Worm (Caenorhabditis elegans) whole organism, L4 larva: ENCODE data around the gene H06I04.3.
A peak's percentile ranks its signal among the peaks of the same experiment; 100 is the strongest.

Source experiments
- D1046.2 ChIP-seq: fragments of 200-800 bp; sonication (Bioruptor generic); IDR thresholded peaks from 2 replicates; pipeline ENCODE4 v1.3.6; 2022; ENCODE audit warnings: missing genetic modification characterization, missing compliant biosample characterization
- F44E2.7 ChIP-seq: fragments of 200-800 bp; sonication (Bioruptor generic); IDR thresholded peaks from 2 replicates; pipeline ENCODE4 v2.1.2; 2022; ENCODE audit warnings: missing genetic modification characterization, missing compliant biosample characterization
- T20F7.1 ChIP-seq: fragments of 200-800 bp; sonication (Bioruptor generic); optimal IDR thresholded peaks from 2 replicates; lab custom pipeline; 2018; ENCODE audit warnings: mild to moderate bottlenecking, missing genetic modification characterization, missing compliant biosample characterization
- Y48G9A.11 ChIP-seq: fragments of 200-800 bp; sonication (Bioruptor generic); IDR thresholded peaks from 2 replicates; pipeline ENCODE4 v1.3.6; 2022; ENCODE audit warnings: missing genetic modification reagents, missing genetic modification characterization, missing compliant biosample characterization
- Y5F2A.4 ChIP-seq: fragments of 200-800 bp; sonication (Bioruptor generic); optimal IDR thresholded peaks from 2 replicates; lab custom pipeline; 2018; ENCODE audit warnings: mild to moderate bottlenecking, missing genetic modification characterization, missing compliant biosample characterization
- Y75B8A.6 ChIP-seq: fragments of 200-800 bp; sonication (Bioruptor generic); IDR thresholded peaks from 2 replicates; pipeline ENCODE4 v1.3.6; 2022; ENCODE audit warnings: missing genetic modification reagents, missing genetic modification characterization, missing compliant biosample characterization
- ZK337.2 ChIP-seq: fragments of 200-800 bp; sonication (Bioruptor generic); IDR thresholded peaks from 2 replicates; pipeline ENCODE4 v1.3.6; 2022; ENCODE audit warnings: missing genetic modification reagents, missing genetic modification characterization, missing compliant biosample characterization
- aly-2 ChIP-seq: sonication (generic microtip); optimal IDR thresholded peaks from 2 replicates; lab custom pipeline; 2018; ENCODE audit warnings: missing biosample characterization, missing genetic modification characterization
- ceh-20 ChIP-seq: fragments of 200-800 bp; sonication (Bioruptor generic); IDR thresholded peaks from 2 replicates; pipeline ENCODE4 v1.3.6; 2022; ENCODE audit warnings: missing genetic modification reagents, missing genetic modification characterization, missing compliant biosample characterization
- ceh-28 ChIP-seq: fragments of 150-350 bp; optimal IDR thresholded peaks from 2 replicates; lab custom pipeline; 2014; ENCODE audit warnings: missing biosample characterization, missing genetic modification reagents, missing genetic modification characterization
- ces-1 ChIP-seq: fragments of 150-350 bp; sonication (generic microtip); optimal IDR thresholded peaks from 4 replicates; lab custom pipeline; 2014; ENCODE audit warnings: missing biosample characterization, missing genetic modification reagents, missing genetic modification characterization
- ctbp-1 ChIP-seq: fragments of 200-800 bp; sonication (Bioruptor generic); IDR thresholded peaks from 2 replicates; pipeline ENCODE4 v1.3.6; 2022; ENCODE audit warnings: missing genetic modification reagents, missing genetic modification characterization, missing compliant biosample characterization
- daf-16 ChIP-seq, 3 experiments: sonication (generic microtip); optimal IDR thresholded peaks; 2 replicates each; lab custom pipeline; 2016 to 2017; ENCODE audit warnings: missing genetic modification characterization in 3 of 3, missing genetic modification reagents in 3 of 3, mild to moderate bottlenecking in 2 of 3, missing compliant biosample characterization in 2 of 3, missing biosample characterization in 1 of 3, moderate library complexity in 1 of 3
- daf-8 ChIP-seq: fragments of 200-800 bp; sonication (Bioruptor generic); IDR thresholded peaks from 2 replicates; pipeline ENCODE4 v1.3.6; 2022; ENCODE audit warnings: missing genetic modification characterization, missing compliant biosample characterization
- dmd-8 ChIP-seq: fragments of 200-800 bp; sonication (Bioruptor generic); IDR thresholded peaks from 2 replicates; pipeline ENCODE4 v1.3.6; 2022; ENCODE audit warnings: missing genetic modification characterization, missing compliant biosample characterization
- dve-1 ChIP-seq: sonication (generic microtip); optimal IDR thresholded peaks from 2 replicates; lab custom pipeline; 2017; ENCODE audit warnings: antibody characterized with exemption, mild to moderate bottlenecking, missing genetic modification characterization, missing compliant biosample characterization; ENCODE audit not compliant: insufficient read depth
- egl-43 ChIP-seq: fragments of 200-800 bp; sonication (Bioruptor generic); IDR thresholded peaks from 2 replicates; pipeline ENCODE4 v1.3.6; 2022; ENCODE audit warnings: missing genetic modification reagents, missing genetic modification characterization, missing compliant biosample characterization
- fkh-10 ChIP-seq: fragments of 150-350 bp; optimal IDR thresholded peaks from 2 replicates; lab custom pipeline; 2014; ENCODE audit warnings: missing biosample characterization, missing genetic modification reagents, missing genetic modification characterization
- fos-1 ChIP-seq: fragments of 150-350 bp; optimal IDR thresholded peaks from 2 replicates; lab custom pipeline; 2014; ENCODE audit warnings: missing biosample characterization, missing genetic modification characterization
- hif-1 ChIP-seq, 2 experiments: sonication (generic microtip); optimal IDR thresholded peaks; 2 replicates each; lab custom pipeline; 2016 to 2017; ENCODE audit warnings: missing compliant biosample characterization in 2 of 2, missing genetic modification characterization in 2 of 2, missing genetic modification reagents in 2 of 2, missing genotype in 2 of 2, mild to moderate bottlenecking in 1 of 2
- hlh-11 ChIP-seq: fragments of 200-800 bp; sonication (Bioruptor generic); optimal IDR thresholded peaks from 2 replicates; lab custom pipeline; 2018; ENCODE audit warnings: mild to moderate bottlenecking, missing genetic modification characterization, missing compliant biosample characterization
- jun-1 ChIP-seq: fragments of 150-350 bp; optimal IDR thresholded peaks from 2 replicates; lab custom pipeline; 2014; ENCODE audit warnings: missing biosample characterization, missing genetic modification reagents, missing genetic modification characterization
- lin-15B ChIP-seq: fragments of 150-350 bp; sonication (generic microtip); optimal IDR thresholded peaks from 3 replicates; lab custom pipeline; 2014; ENCODE audit warnings: missing biosample characterization, missing genetic modification characterization
- lin-38 ChIP-seq: fragments of 200-800 bp; sonication (Bioruptor generic); IDR thresholded peaks from 2 replicates; pipeline ENCODE4 v1.3.6; 2022; ENCODE audit warnings: missing genetic modification reagents, missing genetic modification characterization, missing compliant biosample characterization
- lsy-2 ChIP-seq, 2 experiments: fragments of 150-350 bp in 1 of 2; sonication (generic microtip) in 1 of 2; optimal IDR thresholded peaks; 2 replicates each; lab custom pipeline; 2014 to 2017; ENCODE audit warnings: missing biosample characterization in 2 of 2, missing genetic modification characterization in 2 of 2
- mdt-29 ChIP-seq: fragments of 200-800 bp; sonication (Bioruptor generic); IDR thresholded peaks from 2 replicates; pipeline ENCODE4 v1.3.6; 2022; ENCODE audit warnings: missing genetic modification reagents, missing genetic modification characterization, missing compliant biosample characterization
- nhr-10 ChIP-seq: fragments of 150-350 bp; optimal IDR thresholded peaks from 2 replicates; lab custom pipeline; 2014; ENCODE audit warnings: missing biosample characterization, missing genetic modification characterization
- nhr-102 ChIP-seq: sonication (generic microtip); optimal IDR thresholded peaks from 2 replicates; lab custom pipeline; 2016; ENCODE audit warnings: mild to moderate bottlenecking, missing genetic modification characterization, moderate library complexity, missing compliant biosample characterization
- nhr-42 ChIP-seq: fragments of 200-800 bp; sonication (Bioruptor generic); IDR thresholded peaks from 2 replicates; pipeline ENCODE4 v1.3.6; 2022; ENCODE audit warnings: missing genetic modification characterization, missing compliant biosample characterization
- nhr-48 ChIP-seq: sonication (generic microtip); optimal IDR thresholded peaks from 2 replicates; lab custom pipeline; 2016; ENCODE audit warnings: mild to moderate bottlenecking, missing genetic modification characterization, missing compliant biosample characterization
- pha-4 ChIP-seq, 2 experiments: fragments of 150-350 bp in 1 of 2; fragments of 200-800 bp in 1 of 2; sonication (Bioruptor generic) in 1 of 2; IDR thresholded peaks in 1 of 2; optimal IDR thresholded peaks in 1 of 2; 2 replicates each; pipeline versions ENCODE4 v1.3.6 to Lab custom; 2014 to 2022; ENCODE audit warnings: missing genetic modification characterization in 2 of 2, missing genetic modification reagents in 2 of 2, missing biosample characterization in 1 of 2, missing compliant biosample characterization in 1 of 2
- php-3 ChIP-seq: fragments of 200-800 bp; sonication (Bioruptor generic); IDR thresholded peaks from 2 replicates; pipeline ENCODE4 v1.3.6; 2022; ENCODE audit warnings: missing genetic modification reagents, missing genetic modification characterization, missing compliant biosample characterization
- rbr-2 ChIP-seq: sonication (generic microtip); optimal IDR thresholded peaks from 2 replicates; lab custom pipeline; 2016; ENCODE audit warnings: missing genotype, missing genetic modification characterization, missing compliant biosample characterization
- snpc-1.2 ChIP-seq: fragments of 200-800 bp; sonication (Bioruptor generic); IDR thresholded peaks from 2 replicates; pipeline ENCODE4 v1.3.6; 2022; ENCODE audit warnings: missing genetic modification reagents, missing genetic modification characterization, missing compliant biosample characterization
- snpc-4 ChIP-seq: fragments of 150-350 bp; optimal IDR thresholded peaks from 2 replicates; lab custom pipeline; 2014; ENCODE audit warnings: missing biosample characterization, missing genetic modification characterization
- tag-97 ChIP-seq: fragments of 200-800 bp; sonication (Bioruptor generic); IDR thresholded peaks from 2 replicates; pipeline ENCODE4 v1.3.6; 2022; ENCODE audit warnings: missing genetic modification characterization, missing compliant biosample characterization
- tra-1 ChIP-seq: fragments of 200-800 bp; sonication (Bioruptor generic); IDR thresholded peaks from 2 replicates; pipeline ENCODE4 v1.3.6; 2022; ENCODE audit warnings: missing genetic modification reagents, missing genetic modification characterization, missing compliant biosample characterization
- unc-130 ChIP-seq: sonication (generic microtip); optimal IDR thresholded peaks from 2 replicates; lab custom pipeline; 2016; ENCODE audit warnings: missing genetic modification reagents, missing genetic modification characterization, missing compliant biosample characterization
- zag-1 ChIP-seq: fragments of 150-350 bp; optimal IDR thresholded peaks from 2 replicates; lab custom pipeline; 2014; ENCODE audit warnings: missing biosample characterization, missing genetic modification characterization
- zfp-2 ChIP-seq: sonication (generic microtip); optimal IDR thresholded peaks from 2 replicates; lab custom pipeline; 2016; ENCODE audit warnings: mild to moderate bottlenecking, missing genetic modification characterization, missing compliant biosample characterization
- zip-11 ChIP-seq: fragments of 200-800 bp; sonication (Bioruptor generic); IDR thresholded peaks from 2 replicates; pipeline ENCODE4 v1.3.6; 2022; ENCODE audit warnings: missing genetic modification characterization, missing compliant biosample characterization
- ztf-11 ChIP-seq: fragments of 150-350 bp; optimal IDR thresholded peaks from 2 replicates; lab custom pipeline; 2014; ENCODE audit warnings: missing biosample characterization, missing genetic modification characterization
- ztf-7 ChIP-seq: fragments of 150-350 bp; optimal IDR thresholded peaks from 2 replicates; lab custom pipeline; 2014; ENCODE audit warnings: missing biosample characterization, missing genetic modification characterization

H06I04.3 gene

DNA sequence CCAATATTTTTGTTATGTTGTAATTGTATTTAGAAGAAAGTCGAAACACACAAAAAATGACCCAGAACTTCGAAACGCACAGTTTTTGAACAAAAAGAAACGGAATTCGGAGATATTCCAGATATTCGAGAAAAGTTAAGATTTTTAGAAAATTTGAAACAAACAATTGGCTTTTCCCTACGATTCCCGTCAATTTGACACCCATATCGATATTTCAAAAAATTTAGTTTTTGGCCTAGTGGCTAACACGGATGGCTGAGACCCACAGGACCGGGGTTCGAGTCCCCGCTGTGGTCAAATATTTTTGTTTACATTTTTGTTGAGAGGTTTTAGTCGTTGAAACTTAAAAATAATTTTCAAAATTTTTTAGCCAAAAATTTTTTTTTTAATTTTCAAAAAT, 34.9 kb downstream of the H06I04.3 start:
- no peak for TF ChIP-seq ceh-20 (GFP tag; lab: Robert Waterston, UW)
- TF ChIP-seq rbr-2, result no peak
- TF ChIP-seq F44E2.7 (GFP tag; lab: Robert Waterston, UW), result no peak
- TF ChIP-seq zag-1 (tag; lab: Kevin White, UChicago), result no peak
- no peak for TF ChIP-seq mdt-29 (GFP tag; lab: Robert Waterston, UW)
- no peak for TF ChIP-seq tra-1
- no peak for TF ChIP-seq unc-130
- no peak for TF ChIP-seq hlh-11 (tag; lab: Kevin White, UChicago)
- TF ChIP-seq, all 104 proteins: peak for 0

DNA sequence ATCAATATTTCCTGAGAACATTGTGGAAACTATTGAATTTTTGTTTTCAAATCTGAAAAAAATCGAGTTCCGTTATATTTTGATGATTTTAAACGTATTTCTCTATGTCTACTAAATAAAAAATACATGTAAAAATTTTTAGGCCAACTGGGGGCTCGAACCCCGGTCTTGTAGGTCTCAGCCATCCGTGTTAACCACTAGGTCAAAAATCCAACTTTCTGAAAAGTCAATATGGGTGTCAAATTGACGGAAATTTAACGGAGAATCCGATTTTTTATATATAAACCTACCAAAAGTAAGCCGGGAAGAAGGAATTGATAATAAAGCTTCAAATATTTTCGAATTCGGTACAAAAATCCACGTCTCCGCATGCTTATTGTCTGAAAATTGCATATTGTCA, 36.0 kb downstream of the H06I04.3 start:
- TF ChIP-seq daf-16 (GFP tag; optimal IDR thresholded peaks at IDR 0.05; lab: Kevin White, UChicago) (no peak), daf-16 (tag; optimal IDR thresholded peaks at IDR 0.05; lab: Kevin White, UChicago) (no peak), ztf-7 (no peak), jun-1 (tag; lab: Kevin White, UChicago) (no peak), D1046.2 (GFP tag; lab: Robert Waterston, UW) (no peak), fkh-10 (GFP tag; lab: Kevin White, UChicago) (no peak), T20F7.1 (GFP tag; lab: Kevin White, UChicago) (no peak), ztf-11 (tag; lab: Kevin White, UChicago) (no peak), zfp-2 (tag; lab: Kevin White, UChicago) (no peak), nhr-48 (tag; lab: Kevin White, UChicago) (no peak), tra-1 (no peak), ceh-20 (GFP tag; lab: Robert Waterston, UW) (no peak), aly-2 (tag; lab: Kevin White, UChicago) (no peak), nhr-42 (GFP tag; lab: Robert Waterston, UW) (no peak), daf-8 (GFP tag; lab: Robert Waterston, UW) (no peak), tag-97 (GFP tag; lab: Robert Waterston, UW) (no peak), dve-1 (no peak), zag-1 (tag; lab: Kevin White, UChicago) (no peak), php-3 (no peak)

DNA sequence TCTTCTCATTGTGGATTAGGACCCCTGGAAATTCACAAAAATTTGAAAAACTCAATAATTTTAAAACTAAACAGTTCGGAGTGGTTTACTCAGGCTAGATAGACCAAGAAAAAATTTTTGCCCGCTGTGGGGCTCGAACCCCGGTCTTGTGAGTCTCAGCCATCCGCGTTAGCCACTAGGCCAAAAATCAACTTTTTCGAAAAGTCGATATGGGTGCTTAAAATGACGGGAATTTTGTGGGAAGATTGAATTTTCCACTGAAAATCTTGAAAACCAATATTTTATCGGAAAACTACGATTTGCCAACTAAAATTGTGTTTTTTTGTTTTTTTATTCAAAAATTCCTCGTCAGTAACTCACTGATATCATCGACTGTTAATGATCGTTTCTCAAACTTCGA, 37.2 kb downstream of the H06I04.3 start:
- TF ChIP-seq pha-4 (GFP tag; IDR thresholded peaks at IDR 0.05; lab: Robert Waterston, UW) (peak; percentile 24; the same call in 1 of the 2 replicates), pha-4 (tag; optimal IDR thresholded peaks at IDR 0.05; lab: Kevin White, UChicago) (no peak), ceh-28 (tag; lab: Kevin White, UChicago) (no peak), dmd-8 (GFP tag; lab: Robert Waterston, UW) (0 out of 2 replicates have a peak, but pooled peaks have one; percentile 23), lin-38 (GFP tag; lab: Robert Waterston, UW) (peak; percentile 47; the same call in 1 of the 2 replicates), Y48G9A.11 (GFP tag; lab: Robert Waterston, UW) (0 out of 2 replicates have a peak, but pooled peaks have one; percentile 44), hif-1 (tag; optimal IDR thresholded peaks at IDR 0.05; lab: Kevin White, UChicago) (no peak), egl-43 (GFP tag; lab: Robert Waterston, UW) (peak; percentile 37; the same call in 1 of the 2 replicates)

DNA sequence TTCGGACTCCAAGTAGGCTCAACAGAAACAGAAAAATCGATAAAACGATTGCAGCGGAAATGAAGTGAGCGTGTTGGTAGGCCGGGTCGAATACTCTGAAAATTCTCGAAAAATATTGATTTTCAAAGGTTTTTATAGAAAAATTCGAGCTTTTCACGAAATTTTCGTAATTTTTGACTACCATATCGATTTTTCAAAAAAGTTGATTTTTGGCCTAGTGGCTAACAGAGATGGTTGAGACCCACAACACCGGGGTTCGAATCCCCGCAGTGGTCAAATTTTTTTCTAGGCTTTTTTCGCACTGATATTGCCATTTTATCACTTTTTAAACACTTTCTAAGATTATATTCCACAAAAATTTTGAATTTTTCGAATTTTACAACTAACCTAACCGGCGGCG, 38.5 kb downstream of the H06I04.3 start:
- no peak for TF ChIP-seq tra-1
- TF ChIP-seq lin-38 (GFP tag; lab: Robert Waterston, UW), result no peak
- no peak for TF ChIP-seq snpc-1.2 (GFP tag; lab: Robert Waterston, UW)
- TF ChIP-seq lsy-2 (tag; optimal IDR thresholded peaks at IDR 0.05; lab: Kevin White, UChicago), result no peak
- no peak for TF ChIP-seq mdt-29 (GFP tag; lab: Robert Waterston, UW)
- TF ChIP-seq php-3, result no peak
- no peak for TF ChIP-seq fos-1 (tag; lab: Kevin White, UChicago)
- TF ChIP-seq Y5F2A.4, result no peak
- TF ChIP-seq snpc-4 (tag; lab: Kevin White, UChicago), result no peak
- no peak for TF ChIP-seq nhr-102 (tag; lab: Kevin White, UChicago)
- TF ChIP-seq zip-11, result no peak
- TF ChIP-seq lin-15B (tag; lab: Kevin White, UChicago), result no peak
- TF ChIP-seq dve-1, result no peak
- no peak for TF ChIP-seq Y75B8A.6 (GFP tag; lab: Robert Waterston, UW)
- TF ChIP-seq nhr-10 (tag; lab: Kevin White, UChicago), result no peak
- TF ChIP-seq ZK337.2 (GFP tag; lab: Robert Waterston, UW), result no peak
- no peak for TF ChIP-seq ces-1 (GFP tag; lab: Kevin White, UChicago)
- TF ChIP-seq jun-1 (tag; lab: Kevin White, UChicago), result no peak
- TF ChIP-seq ctbp-1 (GFP tag; lab: Robert Waterston, UW), result no peak
- no peak for TF ChIP-seq unc-130
- TF ChIP-seq, all 104 proteins: peak for 0
